Fruit fly (Drosophila melanogaster) whole organism, embryonic: ENCODE results near the gene CG31468.

Experiments used
- Ada2b ChIP-seq: fragments of 200-800 bp; sonication (Bioruptor generic); IDR thresholded peaks from 2 replicates; pipeline ENCODE4 v1.3.6; 2022; ENCODE audit warnings: missing biosample characterization, missing genetic modification characterization
- Bgb ChIP-seq: fragments of 200-800 bp; sonication (Bioruptor generic); IDR thresholded peaks from 2 replicates; pipeline ENCODE4 v1.3.6; 2022; ENCODE audit warnings: missing biosample characterization, missing genetic modification characterization; ENCODE audit not compliant: partially characterized antibody
- Blimp-1 ChIP-seq: fragments of 200-800 bp; sonication (Bioruptor generic); optimal IDR thresholded peaks from 3 replicates; lab custom pipeline; 2018; ENCODE audit warnings: missing biosample characterization, missing genetic modification characterization, mild to moderate bottlenecking, moderate library complexity, missing genetic modification reagents
- CG10147 ChIP-seq: fragments of 200-800 bp; sonication (Bioruptor generic); optimal IDR thresholded peaks from 2 replicates; lab custom pipeline; 2019; ENCODE audit warnings: missing biosample characterization, mild to moderate bottlenecking, missing genetic modification characterization, moderate library complexity
- CG11560 ChIP-seq: fragments of 200-800 bp; sonication (Bioruptor generic); IDR thresholded peaks from 3 replicates; pipeline ENCODE4 v1.3.6; 2022; ENCODE audit warnings: missing biosample characterization, missing genetic modification characterization
- CG11695 ChIP-seq: fragments of 200-800 bp; sonication (Bioruptor generic); IDR thresholded peaks from 3 replicates; pipeline ENCODE4 v1.3.6; 2022; ENCODE audit warnings: missing biosample characterization, missing genetic modification characterization
- CG12071 ChIP-seq: fragments of 200-800 bp; sonication (Bioruptor generic); optimal IDR thresholded peaks from 3 replicates; lab custom pipeline; 2018; ENCODE audit warnings: missing biosample characterization, mild to moderate bottlenecking, missing genetic modification characterization
- CG12744 ChIP-seq: fragments of 200-800 bp; sonication (Bioruptor generic); optimal IDR thresholded peaks from 2 replicates; lab custom pipeline; 2016; ENCODE audit warnings: missing biosample characterization, missing genetic modification characterization
- CG13296 ChIP-seq: fragments of 200-800 bp; sonication (Bioruptor generic); optimal IDR thresholded peaks from 3 replicates; lab custom pipeline; 2018; ENCODE audit warnings: missing biosample characterization, mild to moderate bottlenecking, missing genetic modification characterization
- CG1529 ChIP-seq: fragments of 200-800 bp; sonication (Bioruptor generic); optimal IDR thresholded peaks from 3 replicates; lab custom pipeline; 2018; ENCODE audit warnings: missing biosample characterization, missing genetic modification characterization
- CG17802 ChIP-seq: fragments of 200-800 bp; sonication (Bioruptor generic); optimal IDR thresholded peaks from 2 replicates; lab custom pipeline; 2018; ENCODE audit warnings: missing biosample characterization, mild to moderate bottlenecking, missing genetic modification characterization, moderate library complexity
- CG31388 ChIP-seq: fragments of 200-800 bp; sonication (Bioruptor generic); optimal IDR thresholded peaks from 2 replicates; lab custom pipeline; 2016; ENCODE audit warnings: missing biosample characterization, missing genetic modification characterization
- CG31441 ChIP-seq: fragments of 200-800 bp; sonication (Bioruptor generic); IDR thresholded peaks from 2 replicates; pipeline ENCODE4 v1.3.6; 2022; ENCODE audit warnings: missing biosample characterization, missing genetic modification characterization
- CG3163 ChIP-seq: fragments of 200-800 bp; sonication (Bioruptor generic); optimal IDR thresholded peaks from 3 replicates; lab custom pipeline; 2016; ENCODE audit warnings: missing biosample characterization, missing genetic modification characterization
- CG42726 ChIP-seq: fragments of 200-800 bp; sonication (Bioruptor generic); IDR thresholded peaks from 2 replicates; pipeline ENCODE4 v1.3.6; 2022; ENCODE audit warnings: missing biosample characterization, missing genetic modification characterization; ENCODE audit not compliant: partially characterized antibody
- CG8478 ChIP-seq: fragments of >200 bp; optimal IDR thresholded peaks from 2 replicates; lab custom pipeline; 2018
- CG9932 ChIP-seq: fragments of 200-800 bp; sonication (Bioruptor generic); IDR thresholded peaks from 2 replicates; pipeline ENCODE4 v1.3.6; 2022; ENCODE audit warnings: missing biosample characterization, missing genetic modification characterization
- D19A ChIP-seq: fragments of 200-800 bp; optimal IDR thresholded peaks from 3 replicates; lab custom pipeline; 2019; ENCODE audit warnings: missing biosample characterization, mild to moderate bottlenecking, missing genetic modification characterization, moderate library complexity
- Lhr ChIP-seq: fragments of 200-800 bp; sonication (Bioruptor generic); optimal IDR thresholded peaks from 3 replicates; lab custom pipeline; 2017; ENCODE audit warnings: mild to moderate bottlenecking, missing biosample characterization, missing genetic modification reagents, missing genetic modification characterization
- Ptx1 ChIP-seq: fragments of 200-800 bp; sonication (Bioruptor generic); IDR thresholded peaks from 2 replicates; pipeline ENCODE4 v1.3.6; 2022; ENCODE audit warnings: missing biosample characterization, missing genetic modification characterization
- Rfx ChIP-seq: fragments of 200-800 bp; sonication (Bioruptor generic); IDR thresholded peaks from 2 replicates; pipeline ENCODE4 v1.3.6; 2022; ENCODE audit warnings: missing biosample characterization, missing genetic modification characterization
- Side ChIP-seq: fragments of 200-800 bp; sonication (Bioruptor generic); optimal IDR thresholded peaks from 2 replicates; lab custom pipeline; 2016; ENCODE audit warnings: missing biosample characterization, missing genetic modification characterization
- Sox102F ChIP-seq: fragments of 200-800 bp; sonication (Bioruptor generic); optimal IDR thresholded peaks from 2 replicates; lab custom pipeline; 2018; ENCODE audit warnings: missing biosample characterization, mild to moderate bottlenecking, missing genetic modification characterization, moderate library complexity
- TFAM ChIP-seq: fragments of 200-800 bp; sonication (Bioruptor generic); optimal IDR thresholded peaks from 2 replicates; lab custom pipeline; 2017; ENCODE audit warnings: missing biosample characterization, missing genetic modification characterization, inconsistent platforms
- Tbp ChIP-seq: fragments of >200 bp; optimal IDR thresholded peaks from 2 replicates; lab custom pipeline; 2018; ENCODE audit warnings: missing biosample characterization, missing genetic modification characterization
- amos ChIP-seq: fragments of 200-800 bp; sonication (Bioruptor generic); IDR thresholded peaks from 2 replicates; pipeline ENCODE4 v1.3.6; 2022; ENCODE audit warnings: missing biosample characterization, missing genetic modification characterization; ENCODE audit not compliant: partially characterized antibody
- cad ChIP-seq: fragments of >200 bp; optimal IDR thresholded peaks from 2 replicates; lab custom pipeline; 2017; ENCODE audit warnings: missing biosample characterization, missing genetic modification characterization
- chn ChIP-seq: fragments of 200-800 bp; sonication (Bioruptor generic); optimal IDR thresholded peaks from 2 replicates; lab custom pipeline; 2016; ENCODE audit warnings: missing biosample characterization, missing genetic modification characterization
- croc ChIP-seq: fragments of 200-800 bp; sonication (Bioruptor generic); conservative IDR thresholded peaks from 3 replicates; pipeline ENCODE4 v1.3.6; 2022; ENCODE audit warnings: missing biosample characterization, missing genetic modification characterization
- hb ChIP-seq: fragments of 200-800 bp; sonication (Bioruptor generic); IDR thresholded peaks from 3 replicates; pipeline ENCODE4 v1.3.6; 2022; ENCODE audit warnings: missing biosample characterization, missing genetic modification characterization; ENCODE audit not compliant: partially characterized antibody
- hbn ChIP-seq: fragments of 200-800 bp; sonication (Bioruptor generic); IDR thresholded peaks from 2 replicates; pipeline ENCODE4 v1.3.6; 2022; ENCODE audit warnings: missing biosample characterization, missing genetic modification characterization; ENCODE audit not compliant: partially characterized antibody
- inv ChIP-seq: fragments of 200-800 bp; sonication (Bioruptor generic); IDR thresholded peaks from 2 replicates; pipeline ENCODE4 v1.3.6; 2022; ENCODE audit warnings: missing biosample characterization, missing genetic modification characterization; ENCODE audit not compliant: partially characterized antibody
- ken ChIP-seq: fragments of 200-800 bp; sonication (Bioruptor generic); IDR thresholded peaks from 3 replicates; pipeline ENCODE4 v1.3.6; 2022; ENCODE audit warnings: missing biosample characterization, missing genetic modification characterization
- nau ChIP-seq: fragments of 200-800 bp; sonication (Bioruptor generic); optimal IDR thresholded peaks from 3 replicates; lab custom pipeline; 2017; ENCODE audit warnings: missing biosample characterization, mild to moderate bottlenecking, missing genetic modification characterization, missing genetic modification reagents
- nerfin-2 ChIP-seq: fragments of 200-800 bp; sonication (Bioruptor generic); IDR thresholded peaks from 2 replicates; pipeline ENCODE4 v1.3.6; 2022; ENCODE audit warnings: missing biosample characterization, missing genetic modification characterization; ENCODE audit not compliant: partially characterized antibody
- nom ChIP-seq: fragments of 200-800 bp; sonication (Bioruptor generic); optimal IDR thresholded peaks from 2 replicates; lab custom pipeline; 2017; ENCODE audit warnings: missing biosample characterization, missing genetic modification characterization, mild to moderate bottlenecking, moderate library complexity, missing genetic modification reagents
- pan ChIP-seq, 4 experiments: fragments of >200 bp in 3 of 4; fragments of 200-800 bp in 1 of 4; sonication (Bioruptor generic) in 1 of 4; optimal IDR thresholded peaks in 3 of 4; IDR thresholded peaks in 1 of 4; 2 replicates each; pipeline versions ENCODE4 v1.3.6 to Lab custom; 2017 to 2022; ENCODE audit warnings: missing biosample characterization in 2 of 4, missing genetic modification characterization in 2 of 4, mixed read lengths in 1 of 4
- prd ChIP-seq, 3 experiments: fragments of >200 bp in 2 of 3; fragments of 200-800 bp in 1 of 3; sonication (Bioruptor generic) in 1 of 3; optimal IDR thresholded peaks in 2 of 3; IDR thresholded peaks in 1 of 3; 2 replicates in 2 of 3; 3 replicates in 1 of 3; pipeline versions ENCODE4 v1.3.6 to Lab custom; 2017 to 2022; ENCODE audit warnings: missing biosample characterization in 1 of 3, missing genetic modification characterization in 1 of 3
- rib ChIP-seq: fragments of 200-800 bp; sonication (Bioruptor generic); IDR thresholded peaks from 2 replicates; pipeline ENCODE4 v1.3.6; 2022; ENCODE audit warnings: missing biosample characterization, missing genetic modification characterization
- salm ChIP-seq: fragments of 200-800 bp; sonication (Bioruptor generic); optimal IDR thresholded peaks from 2 replicates; lab custom pipeline; 2018; ENCODE audit warnings: missing biosample characterization, mild to moderate bottlenecking, missing genetic modification characterization
- sc ChIP-seq, 3 experiments: fragments of >200 bp in 2 of 3; fragments of 200-800 bp in 1 of 3; sonication (Bioruptor generic) in 1 of 3; optimal IDR thresholded peaks; 2 replicates in 2 of 3; 3 replicates in 1 of 3; lab custom pipeline; 2017; ENCODE audit warnings: mild to moderate bottlenecking in 1 of 3, missing biosample characterization in 1 of 3, missing genetic modification characterization in 1 of 3, missing genetic modification reagents in 1 of 3
- sima ChIP-seq: fragments of 200-800 bp; sonication (Bioruptor generic); optimal IDR thresholded peaks from 2 replicates; lab custom pipeline; 2016; ENCODE audit warnings: missing biosample characterization, missing genetic modification characterization
- sqz ChIP-seq: fragments of 200-800 bp; sonication (Bioruptor generic); optimal IDR thresholded peaks from 3 replicates; lab custom pipeline; 2018; ENCODE audit warnings: missing biosample characterization, mild to moderate bottlenecking, missing genetic modification characterization
- sug ChIP-seq: fragments of 200-800 bp; optimal IDR thresholded peaks from 2 replicates; lab custom pipeline; 2019; ENCODE audit warnings: missing biosample characterization, mild to moderate bottlenecking, missing genetic modification characterization, moderate library complexity
- tap ChIP-seq: fragments of 200-800 bp; optimal IDR thresholded peaks from 3 replicates; lab custom pipeline; 2019; ENCODE audit warnings: missing biosample characterization, mild to moderate bottlenecking, missing genetic modification characterization, moderate library complexity
- unc-4 ChIP-seq: fragments of 200-800 bp; sonication (Bioruptor generic); IDR thresholded peaks from 2 replicates; pipeline ENCODE4 v1.3.6; 2022; ENCODE audit warnings: missing biosample characterization, missing genetic modification characterization; ENCODE audit not compliant: partially characterized antibody

Gene CG31468

DNA sequence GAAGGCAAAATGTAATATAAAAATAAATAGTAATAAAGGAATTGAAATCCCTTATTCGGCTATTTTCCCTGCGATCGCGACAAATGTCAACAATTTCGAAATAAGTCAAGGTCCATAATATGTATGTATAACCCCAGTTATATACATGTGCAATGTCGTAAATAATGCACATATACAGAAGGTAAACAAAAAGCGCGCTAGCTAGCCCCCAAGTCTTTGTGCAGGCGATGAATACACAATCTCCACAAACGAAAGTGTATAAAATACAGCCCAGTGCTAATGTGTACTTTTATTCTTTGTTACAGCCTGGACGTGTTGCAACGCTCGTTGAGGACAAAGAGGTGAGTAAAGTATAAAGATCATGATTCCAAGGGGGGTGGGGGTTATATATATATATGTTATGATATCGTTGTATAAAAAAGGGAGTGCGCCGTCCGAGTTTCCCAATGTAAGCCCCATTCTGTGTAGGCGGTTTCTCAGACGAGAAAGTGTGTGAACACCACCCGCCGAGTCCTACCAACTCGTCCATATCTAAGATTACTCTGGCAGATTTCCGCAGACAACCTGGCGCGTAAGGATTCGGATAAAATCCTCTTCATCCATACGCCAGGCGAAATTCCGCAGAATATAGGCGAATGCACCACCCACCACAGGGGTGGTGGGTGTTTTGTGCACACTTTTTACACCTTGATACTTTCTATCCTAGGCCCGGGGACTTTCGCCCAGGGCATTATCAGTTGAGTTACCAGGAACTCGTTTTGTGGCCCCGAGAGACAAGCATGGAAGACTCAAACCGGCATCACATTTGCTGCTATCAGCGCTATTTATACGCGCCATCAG, 29.7 kb upstream of the CG31468 start (continued):
- TF ChIP-seq Ada2b (GFP tag; lab: Robert Waterston, UW) (no peak), CG3163 (GFP tag; lab: Kevin White, UChicago) (no peak), sc (optimal IDR thresholded peaks at IDR 0.05; lab: Kevin White, UChicago) (no peak), sc (GFP tag; optimal IDR thresholded peaks at IDR 0.05; lab: Kevin White, UChicago) (no peak), CG13296 (GFP tag; lab: Kevin White, UChicago) (peak; percentile 52), hb (GFP tag; lab: Robert Waterston, UW) (peak; percentile 53; the same call in 1 of the 3 replicates), CG17802 (tag; lab: Kevin White, UChicago) (no peak), Sox102F (GFP tag; lab: Kevin White, UChicago) (no peak), nom (GFP tag; lab: Kevin White, UChicago) (peak; percentile 61), CG42726 (peak; percentile 84), TFAM (GFP tag; lab: Kevin White, UChicago) (no peak), CG11560 (no peak), tap (no peak), CG9932 (0 out of 2 replicates have a peak, but pooled peaks have one; percentile 12), sug (tag; lab: Kevin White, UChicago) (peak; percentile 88), nerfin-2 (GFP tag; lab: Robert Waterston, UW) (peak; percentile 66), Rfx (GFP tag; lab: Robert Waterston, UW) (peak; percentile 4; the same call in 1 of the 2 replicates), Tbp (GFP tag; lab: Kevin White, UChicago) (peak; percentile 99), CG12744 (GFP tag; lab: Kevin White, UChicago) (peak; percentile 7), CG8478 (lab: Kevin White, UChicago) (no peak), CG11695 (GFP tag; lab: Robert Waterston, UW) (peak; percentile 18; the same call in 1 of the 3 replicates), sima (GFP tag; lab: Kevin White, UChicago) (no peak), Ptx1 (GFP tag; lab: Robert Waterston, UW) (no peak), Blimp-1 (GFP tag; lab: Kevin White, UChicago) (no peak), inv (GFP tag; lab: Robert Waterston, UW) (peak; percentile 45), Lhr (GFP tag; lab: Kevin White, UChicago) (no peak), CG31388 (GFP tag; lab: Kevin White, UChicago) (no peak), ken (0 out of 3 replicates have a peak, but pooled peaks have one; percentile 40), salm (tag; lab: Kevin White, UChicago) (no peak), CG12071 (peak; percentile 20), CG1529 (GFP tag; lab: Kevin White, UChicago) (no peak), Side (no peak), croc (GFP tag; lab: Robert Waterston, UW) (no peak), D19A (tag; lab: Kevin White, UChicago) (peak; percentile 19), unc-4 (GFP tag; lab: Robert Waterston, UW) (0 out of 2 replicates have a peak, but pooled peaks have one; percentile 41), hbn (GFP tag; lab: Robert Waterston, UW) (0 out of 2 replicates have a peak, but pooled peaks have one; percentile 45), CG31441 (no peak), CG10147 (GFP tag; lab: Kevin White, UChicago) (no peak), pan (optimal IDR thresholded peaks at IDR 0.05; lab: Kevin White, UChicago) (no peak), pan (GFP tag; optimal IDR thresholded peaks at IDR 0.05 in 1 of 2, IDR thresholded peaks at IDR 0.05 in 1 of 2) (peak in 1 of 2 experiments; percentile 32), prd (optimal IDR thresholded peaks at IDR 0.05; lab: Kevin White, UChicago) (no peak), prd (GFP tag; IDR thresholded peaks at IDR 0.05; lab: Robert Waterston, UW) (0 out of 3 replicates have a peak, but pooled peaks have one; percentile 38), amos (GFP tag; lab: Robert Waterston, UW) (peak; percentile 72; the same call in 1 of the 2 replicates), nau (GFP tag; lab: Kevin White, UChicago) (no peak), rib (GFP tag; lab: Robert Waterston, UW) (peak; percentile 93), chn (GFP tag; lab: Kevin White, UChicago) (peak; percentile 88), cad (GFP tag; lab: Kevin White, UChicago) (peak; percentile 5), Bgb (GFP tag; lab: Robert Waterston, UW) (peak; percentile 79), sqz (GFP tag; lab: Kevin White, UChicago) (no peak)
